Worm (Caenorhabditis elegans): ENCODE measurements around the gene F53A2.11.

F53A2.11 gene

DNA sequence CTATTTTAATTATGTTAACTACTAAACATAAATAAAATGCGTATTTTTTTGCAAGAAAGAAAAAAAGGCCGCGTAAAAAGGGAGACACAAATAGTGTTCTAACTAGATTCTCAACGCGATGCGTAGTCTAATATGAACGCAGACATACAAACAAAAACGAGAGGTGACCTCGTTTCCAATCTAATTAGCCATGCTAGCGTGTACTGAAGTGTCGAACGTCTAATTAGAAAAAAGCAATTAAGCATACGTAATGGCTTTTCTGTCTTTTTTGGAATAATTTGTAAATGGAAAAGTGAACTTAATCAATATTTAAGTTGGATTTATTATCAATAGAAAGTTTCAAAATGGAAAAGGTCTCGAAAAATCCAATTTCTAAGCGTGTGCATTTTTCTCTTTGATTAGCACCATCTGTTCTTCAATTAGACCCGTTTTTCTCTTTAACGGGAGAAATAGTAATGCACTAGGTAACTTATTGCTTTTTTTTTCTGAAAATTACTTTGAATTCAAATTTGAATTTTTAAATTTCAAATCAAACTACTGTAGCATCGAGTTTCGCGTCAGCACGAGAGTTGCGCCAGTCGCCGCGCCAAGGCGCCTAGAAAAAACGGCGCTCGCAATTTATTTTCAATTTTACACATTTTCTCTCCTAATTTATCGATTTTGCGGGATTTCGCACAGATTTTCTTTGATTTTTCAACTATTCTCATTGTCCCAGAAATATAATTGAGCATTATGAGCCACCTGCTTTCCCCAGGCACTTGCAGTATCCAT, 18.2 kb upstream of the F53A2.11 start (continued):
- TF ChIP-seq dsc-1 (tag; optimal IDR thresholded peaks at IDR 0.05) (peak; percentile 66), snpc-4 (tag; optimal IDR thresholded peaks at IDR 0.05) (no peak), mep-1 (tag; optimal IDR thresholded peaks at IDR 0.05) (no peak), lsy-2 (tag; optimal IDR thresholded peaks at IDR 0.05) (peak; percentile 55 to 80), unc-86 (tag; optimal IDR thresholded peaks at IDR 0.05) (no peak), ceh-88 (GFP tag; IDR thresholded peaks at IDR 0.05) (no peak), lin-35 (GFP tag; optimal IDR thresholded peaks at IDR 0.05) (peak; percentile 65 to 83), nhr-85 (tag) (no peak), unc-62 (GFP tag; optimal IDR thresholded peaks at IDR 0.05) (no peak), mdl-1 (tag; optimal IDR thresholded peaks at IDR 0.05) (no peak), nhr-90 (tag; optimal IDR thresholded peaks at IDR 0.05; ENCODE audit: poor library complexity) (peak; percentile 28), xbp-1 (tag; optimal IDR thresholded peaks at IDR 0.05) (no peak), aha-1 (tag; optimal IDR thresholded peaks at IDR 0.05) (no peak), lin-15B (tag; optimal IDR thresholded peaks at IDR 0.05) (peak; percentile 20), mab-9 (GFP tag; IDR thresholded peaks at IDR 0.05) (no peak), fkh-8 (tag; optimal IDR thresholded peaks at IDR 0.05) (no peak), unc-30 (tag; optimal IDR thresholded peaks at IDR 0.05) (no peak), blmp-1 (tag; optimal IDR thresholded peaks at IDR 0.05) (peak; percentile 17), nhr-71 (tag; optimal IDR thresholded peaks at IDR 0.05) (peak; percentile 56)

DNA sequence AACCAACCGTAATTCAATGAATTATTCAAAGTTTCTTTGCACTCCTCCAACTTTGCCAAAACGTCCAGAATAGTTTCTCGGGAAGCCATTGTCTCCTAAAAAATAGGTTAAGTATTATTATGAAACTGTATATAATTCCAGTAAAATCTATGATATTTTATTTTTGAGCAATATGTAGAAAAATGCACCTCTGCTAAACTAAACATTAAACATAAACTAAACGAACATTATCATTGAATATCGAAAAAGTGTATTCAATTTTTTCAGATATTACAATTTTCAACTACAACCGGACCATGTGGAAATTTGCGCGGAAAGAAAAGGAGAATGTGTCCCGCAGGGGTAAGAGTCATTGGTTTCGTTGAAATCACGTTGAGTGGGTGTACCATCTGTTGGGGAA, 17.2 kb upstream of the F53A2.11 start, which contains the start of gene F53A2.3:
Gene F53A2.3 (minus strand): TSS at position 101 of the 400 bp plus-strand sequence.
- TF ChIP-seq elt-3 (tag; optimal IDR thresholded peaks at IDR 0.05) (no peak), ztf-11 (tag; optimal IDR thresholded peaks at IDR 0.05) (no peak), aha-1 (tag; optimal IDR thresholded peaks at IDR 0.05) (no peak), nhr-19 (GFP tag; conservative IDR thresholded peaks at IDR 0.05) (no peak), nhr-76 (tag; optimal IDR thresholded peaks at IDR 0.05) (no peak), ets-5 (GFP tag; IDR thresholded peaks at IDR 0.05) (no peak), C16A3.4 (tag; optimal IDR thresholded peaks at IDR 0.05) (no peak), ama-1 (optimal IDR thresholded peaks at IDR 0.05) (no peak), nhr-20 (tag; optimal IDR thresholded peaks at IDR 0.05) (no peak), pag-3 (tag; optimal IDR thresholded peaks at IDR 0.05; ENCODE audit: borderline replicate concordance, insufficient read depth) (no peak), rnt-1 (tag; optimal IDR thresholded peaks at IDR 0.05) (no peak)

DNA sequence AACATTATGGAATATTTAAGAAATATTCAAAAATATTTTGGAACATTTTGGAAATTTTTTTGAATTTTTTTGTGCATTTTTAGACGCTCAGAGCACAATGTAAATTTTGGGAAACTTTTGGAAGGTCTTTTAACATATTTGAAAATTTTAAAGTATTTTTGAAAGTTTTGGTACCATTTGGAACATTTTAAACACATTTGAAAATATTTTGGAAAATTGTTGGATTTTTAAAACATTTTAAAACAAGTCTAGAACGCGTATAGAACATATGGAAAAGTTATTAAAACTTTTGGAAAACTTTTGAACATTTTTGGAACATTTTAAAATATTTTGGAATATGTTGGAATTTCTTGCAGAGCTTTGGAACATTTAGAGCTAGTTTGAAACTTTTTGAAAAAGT, 11.3 kb upstream of the F53A2.11 start, which contains the start of gene sdz-20:
Gene sdz-20 (plus strand): TSS at position 301 of the 400 bp plus-strand sequence.
- no peak for TF ChIP-seq nhr-84 (tag; optimal IDR thresholded peaks at IDR 0.05)
- TF ChIP-seq ama-1 (optimal IDR thresholded peaks at IDR 0.05) = no peak
- no peak for TF ChIP-seq pag-3 (tag; optimal IDR thresholded peaks at IDR 0.05; ENCODE audit: borderline replicate concordance, insufficient read depth)
- no peak for TF ChIP-seq sup-37 (GFP tag; optimal IDR thresholded peaks at IDR 0.05)
- no peak for TF ChIP-seq C04F5.9 (tag; optimal IDR thresholded peaks at IDR 0.05)
- TF ChIP-seq unc-62 (GFP tag; optimal IDR thresholded peaks at IDR 0.05) = no peak
- TF ChIP-seq skn-1 (tag; optimal IDR thresholded peaks at IDR 0.05) = no peak
- TF ChIP-seq nhr-11 (tag; optimal IDR thresholded peaks at IDR 0.05) = no peak
- TF ChIP-seq hlh-17 (GFP tag; optimal IDR thresholded peaks at IDR 0.05; ENCODE audit: borderline replicate concordance) = no peak
- no peak for TF ChIP-seq snu-23 (GFP tag; optimal IDR thresholded peaks at IDR 0.05)
- no peak for TF ChIP-seq lin-15B (tag; optimal IDR thresholded peaks at IDR 0.05)
- TF ChIP-seq nhr-12 (tag; optimal IDR thresholded peaks at IDR 0.05) = no peak
- TF ChIP-seq efl-1 (optimal IDR thresholded peaks at IDR 0.05) = no peak
- TF ChIP-seq efl-1 (GFP tag; optimal IDR thresholded peaks at IDR 0.05 in 1 of 2) = no peak
- no peak for TF ChIP-seq tbx-2 (tag; optimal IDR thresholded peaks at IDR 0.05)
- TF ChIP-seq nhr-47 (tag; optimal IDR thresholded peaks at IDR 0.05) = no peak
- TF ChIP-seq zag-1 (tag; optimal IDR thresholded peaks at IDR 0.05) = no peak
- no peak for TF ChIP-seq mdl-1 (tag; optimal IDR thresholded peaks at IDR 0.05)
- TF ChIP-seq ztf-4 (tag; optimal IDR thresholded peaks at IDR 0.05) = no peak
- TF ChIP-seq elt-3 (tag; optimal IDR thresholded peaks at IDR 0.05) = no peak

All from whole organism, L1 larva.